Fruit fly (Drosophila melanogaster) whole organism, embryonic: ENCODE measurements around the gene CG17841.
A peak's percentile ranks its signal among the peaks of the same experiment; 100 is the strongest.

Experiments
- CG12104 ChIP-seq: fragments of 200-800 bp; sonication (Bioruptor generic); optimal IDR thresholded peaks from 3 replicates; lab custom pipeline; 2016; ENCODE audit warnings: missing biosample characterization, missing genetic modification characterization
- CG18619 ChIP-seq: fragments of 200-800 bp; sonication (Bioruptor generic); optimal IDR thresholded peaks from 3 replicates; lab custom pipeline; 2017; ENCODE audit warnings: missing biosample characterization, mild to moderate bottlenecking, missing genetic modification characterization
- CG4282 ChIP-seq: fragments of 200-800 bp; sonication (Bioruptor generic); optimal IDR thresholded peaks from 2 replicates; lab custom pipeline; 2016; ENCODE audit warnings: missing biosample characterization, missing genetic modification characterization
- CG4328 ChIP-seq: fragments of 200-800 bp; sonication (Bioruptor generic); optimal IDR thresholded peaks from 3 replicates; lab custom pipeline; 2017; ENCODE audit warnings: missing biosample characterization, missing genetic modification reagents, missing genetic modification characterization
- CG7745 ChIP-seq: fragments of 200-800 bp; sonication (Bioruptor generic); optimal IDR thresholded peaks from 2 replicates; lab custom pipeline; 2018; ENCODE audit warnings: missing biosample characterization, mild to moderate bottlenecking, missing genetic modification characterization, moderate library complexity
- Dp ChIP-seq: fragments of 200-800 bp; sonication (Bioruptor generic); optimal IDR thresholded peaks from 2 replicates; lab custom pipeline; 2018; ENCODE audit warnings: missing biosample characterization, mild to moderate bottlenecking, missing genetic modification characterization, moderate library complexity
- Sry-β ChIP-seq: fragments of 200-800 bp; sonication (Bioruptor generic); optimal IDR thresholded peaks from 2 replicates; lab custom pipeline; 2018; ENCODE audit warnings: missing biosample characterization, mild to moderate bottlenecking, missing genetic modification characterization, moderate library complexity
- ac ChIP-seq: fragments of 200-800 bp; sonication (Bioruptor generic); optimal IDR thresholded peaks from 3 replicates; lab custom pipeline; 2017; ENCODE audit warnings: missing biosample characterization, mild to moderate bottlenecking, missing genetic modification characterization
- esg ChIP-seq: fragments of 200-800 bp; sonication (Bioruptor generic); conservative IDR thresholded peaks from 2 replicates; pipeline ENCODE4 v1.3.6; 2022; ENCODE audit warnings: missing biosample characterization, missing genetic modification characterization
- ewg ChIP-seq: fragments of 200-800 bp; sonication (Bioruptor generic); optimal IDR thresholded peaks from 3 replicates; lab custom pipeline; 2017; ENCODE audit warnings: mild to moderate bottlenecking, missing biosample characterization, missing genetic modification reagents, missing genetic modification characterization
- psq ChIP-seq: fragments of 200-800 bp; sonication (Bioruptor generic); optimal IDR thresholded peaks from 2 replicates; lab custom pipeline; 2017; ENCODE audit warnings: missing biosample characterization, missing genetic modification characterization
- rib ChIP-seq: fragments of 200-800 bp; sonication (Bioruptor generic); IDR thresholded peaks from 2 replicates; pipeline ENCODE4 v1.3.6; 2022; ENCODE audit warnings: missing biosample characterization, missing genetic modification characterization
- schlank ChIP-seq: fragments of 200-800 bp; sonication (Bioruptor generic); optimal IDR thresholded peaks from 2 replicates; lab custom pipeline; 2018; ENCODE audit warnings: missing biosample characterization, mild to moderate bottlenecking, missing genetic modification characterization

DNA sequence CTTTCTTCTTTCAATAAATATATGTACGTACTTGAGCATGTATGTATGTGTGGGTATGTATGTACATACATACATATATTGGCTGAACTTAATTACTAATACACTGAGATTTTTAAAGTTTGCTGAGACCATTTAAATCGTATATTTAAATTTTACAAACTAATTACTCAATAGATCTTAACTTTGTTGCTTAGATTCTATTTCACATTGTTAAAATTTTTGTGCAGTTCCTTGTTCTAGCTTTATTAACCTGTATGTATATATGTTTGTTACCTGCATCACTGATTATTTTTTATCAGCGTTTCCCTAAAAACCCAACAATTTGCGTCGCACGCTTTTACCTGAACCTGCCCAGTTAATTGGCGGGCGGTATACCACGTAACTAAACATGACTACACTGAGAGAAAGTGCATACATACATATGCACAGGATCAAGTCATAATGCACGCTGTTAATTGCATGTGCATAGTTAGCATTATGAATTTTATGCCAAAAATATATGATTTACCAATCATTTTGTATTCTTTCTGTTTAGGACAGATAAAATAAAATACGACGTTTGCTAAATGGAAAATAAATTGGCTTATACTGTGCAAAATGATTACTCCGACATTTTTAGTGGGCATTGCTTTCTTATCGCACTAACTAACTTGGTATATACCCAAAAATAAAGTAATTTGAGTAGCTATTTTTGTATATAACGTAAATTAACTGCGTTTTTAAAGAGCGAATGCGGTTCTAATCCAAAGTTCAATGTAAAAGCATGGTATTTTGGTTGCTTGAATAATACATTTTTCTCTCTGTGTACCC lies 5.1 kb upstream of the CG17841 start:
- TF ChIP-seq CG4282 (no peak), CG12104 (GFP tag; lab: Kevin White, UChicago) (peak; percentile 44), CG18619 (GFP tag; lab: Kevin White, UChicago) (no peak), rib (GFP tag; lab: Robert Waterston, UW) (no peak), schlank (no peak), CG7745 (no peak), Dp (GFP tag; lab: Kevin White, UChicago) (no peak), Sry-β (GFP tag; lab: Kevin White, UChicago) (no peak), ac (GFP tag; lab: Kevin White, UChicago) (no peak), psq (no peak), esg (GFP tag; lab: Robert Waterston, UW) (no peak), CG4328 (GFP tag; lab: Kevin White, UChicago) (peak; percentile 5), ewg (peak; percentile 21)
